Worm (Caenorhabditis elegans): Measurements from ENCODE around the gene pitr-3.

The pitr-3 gene

DNA sequence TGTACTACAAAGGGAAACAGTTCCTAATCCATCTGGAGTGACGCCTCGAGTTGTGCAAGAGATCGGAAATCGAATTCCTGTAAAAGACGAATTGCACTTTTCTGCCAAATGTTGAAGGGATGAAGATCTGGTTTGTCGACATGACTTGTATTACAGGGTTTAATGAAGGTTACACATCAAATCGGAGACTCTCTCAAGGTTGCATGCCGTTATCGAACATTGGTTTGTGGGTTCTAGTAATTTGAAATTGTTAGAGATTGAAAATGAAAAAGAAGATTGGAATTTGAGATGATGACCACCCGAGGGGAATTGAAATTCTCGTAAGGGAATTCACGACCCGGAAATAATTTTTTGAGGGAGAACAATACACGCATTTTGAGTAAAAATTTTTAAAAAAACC lies 25.1 kb upstream of the pitr-3 start (continued):
- TF ChIP-seq irx-1 (tag; optimal IDR thresholded peaks at IDR 0.05) (peak; percentile 35), blmp-1 (tag; optimal IDR thresholded peaks at IDR 0.05) (peak; percentile 22), rnt-1 (tag; optimal IDR thresholded peaks at IDR 0.05) (peak; percentile 37), ceh-82 (tag; optimal IDR thresholded peaks at IDR 0.05) (peak in 1 of 3 experiments; percentile 12), lin-14 (GFP tag; optimal IDR thresholded peaks at IDR 0.05) (peak; percentile 84)

DNA sequence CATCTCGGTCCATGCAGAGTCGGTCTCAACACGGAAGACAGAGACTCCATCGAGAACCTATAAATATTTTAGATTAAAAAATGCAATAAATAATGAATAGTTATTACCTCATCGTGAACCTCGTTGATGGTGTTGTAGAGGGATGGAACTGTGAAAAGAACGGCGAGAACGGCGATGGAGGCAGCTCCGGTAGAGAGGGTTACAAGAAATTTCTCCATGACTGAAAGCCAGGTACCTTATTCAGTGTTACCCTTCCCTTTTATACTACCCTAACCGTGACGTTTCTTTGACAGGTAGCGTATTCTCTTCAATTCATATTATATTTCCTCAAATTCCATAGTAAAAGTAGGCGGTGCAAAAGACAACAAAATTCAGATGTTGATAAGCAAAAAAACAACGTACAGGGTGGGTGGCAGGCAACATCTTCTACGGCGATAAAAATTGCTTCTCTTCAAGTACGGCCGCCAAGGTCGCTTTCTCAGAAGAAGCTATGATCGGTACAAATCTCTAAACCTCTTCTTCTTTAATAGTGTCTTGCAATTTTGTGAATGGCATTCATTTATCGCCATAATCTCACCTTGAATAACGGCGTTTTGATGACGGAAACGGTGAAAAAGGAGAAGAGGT lies 24.0 kb upstream of the pitr-3 start, which contains the start of gene col-10:
col-10 (minus strand) TSS at position 235 of the 627 bp plus-strand sequence.
- no peak for TF ChIP-seq ceh-90 (tag; optimal IDR thresholded peaks at IDR 0.05)
- TF ChIP-seq hlh-17 (GFP tag; optimal IDR thresholded peaks at IDR 0.05; ENCODE audit: borderline replicate concordance) = no peak
- TF ChIP-seq nhr-71 (tag; optimal IDR thresholded peaks at IDR 0.05) = peak; percentile 71
- no peak for TF ChIP-seq unc-130 (tag; optimal IDR thresholded peaks at IDR 0.05)
- no peak for TF ChIP-seq vab-15 (tag; optimal IDR thresholded peaks at IDR 0.05)
- TF ChIP-seq sptf-1 (tag; optimal IDR thresholded peaks at IDR 0.05) = no peak
- no peak for TF ChIP-seq Y116A8C.19 (tag; optimal IDR thresholded peaks at IDR 0.05; ENCODE audit: borderline replicate concordance)
- no peak for TF ChIP-seq zag-1 (tag; optimal IDR thresholded peaks at IDR 0.05)
- peak; percentile 26 for TF ChIP-seq mep-1 (tag; optimal IDR thresholded peaks at IDR 0.05)
- no peak for TF ChIP-seq hpl-2 (GFP tag; optimal IDR thresholded peaks at IDR 0.05)
- TF ChIP-seq fkh-4 (tag; optimal IDR thresholded peaks at IDR 0.05; ENCODE audit: borderline replicate concordance) = no peak
- no peak for TF ChIP-seq jun-1 (tag; optimal IDR thresholded peaks at IDR 0.05)
- no peak for TF ChIP-seq ceh-82 (tag; optimal IDR thresholded peaks at IDR 0.05)
- TF ChIP-seq grh-1 (GFP tag; IDR thresholded peaks at IDR 0.05) = peak; percentile 18; the same call in 1 of the 2 replicates
- no peak for TF ChIP-seq lin-35 (GFP tag; optimal IDR thresholded peaks at IDR 0.05)
- no peak for TF ChIP-seq isw-1 (GFP tag; IDR thresholded peaks at IDR 0.05)
- peak; percentile 62 for TF ChIP-seq nhr-90 (tag; optimal IDR thresholded peaks at IDR 0.05; ENCODE audit: poor library complexity)
- no peak for TF ChIP-seq tlp-1 (tag; optimal IDR thresholded peaks at IDR 0.05)
- TF ChIP-seq nhr-28 (tag; optimal IDR thresholded peaks at IDR 0.05) = no peak
- no peak for TF ChIP-seq lin-39 (tag; optimal IDR thresholded peaks at IDR 0.05)
- no peak for TF ChIP-seq rnt-1 (tag; optimal IDR thresholded peaks at IDR 0.05)
- TF ChIP-seq lir-3 (tag; optimal IDR thresholded peaks at IDR 0.05; ENCODE audit: poor library complexity) = no peak
- no peak for TF ChIP-seq efl-1 (optimal IDR thresholded peaks at IDR 0.05)
- TF ChIP-seq efl-1 (GFP tag; optimal IDR thresholded peaks at IDR 0.05 in 1 of 2) = no peak
- TF ChIP-seq aha-1 (tag; optimal IDR thresholded peaks at IDR 0.05) = no peak
- no peak for TF ChIP-seq ceh-88 (GFP tag; IDR thresholded peaks at IDR 0.05)
- no peak for TF ChIP-seq aly-2 (tag; optimal IDR thresholded peaks at IDR 0.05)
- no peak for TF ChIP-seq lin-13 (GFP tag; optimal IDR thresholded peaks at IDR 0.05)
- TF ChIP-seq xbp-1 (tag; optimal IDR thresholded peaks at IDR 0.05) = peak; percentile 23
- TF ChIP-seq nhr-85 (tag) = peak; percentile 98
- peak; percentile 64 for TF ChIP-seq blmp-1 (tag; optimal IDR thresholded peaks at IDR 0.05)
- no peak for TF ChIP-seq skn-1 (tag; optimal IDR thresholded peaks at IDR 0.05)
- TF ChIP-seq ztf-11 (tag; optimal IDR thresholded peaks at IDR 0.05) = no peak
- no peak for TF ChIP-seq snpc-4 (tag; optimal IDR thresholded peaks at IDR 0.05)
- TF ChIP-seq unc-86 (tag; optimal IDR thresholded peaks at IDR 0.05) = no peak
- no peak for TF ChIP-seq nhr-12 (tag; optimal IDR thresholded peaks at IDR 0.05)
- TF ChIP-seq unc-30 (tag; optimal IDR thresholded peaks at IDR 0.05) = no peak
- TF ChIP-seq ets-5 (GFP tag; IDR thresholded peaks at IDR 0.05) = no peak
- no peak for TF ChIP-seq nhr-237 (tag; optimal IDR thresholded peaks at IDR 0.05)
- TF ChIP-seq alr-1 (tag; optimal IDR thresholded peaks at IDR 0.05; ENCODE audit: borderline replicate concordance) = no peak
- TF ChIP-seq C04F5.9 (tag; optimal IDR thresholded peaks at IDR 0.05) = no peak
- no peak for TF ChIP-seq F16B12.6 (tag; optimal IDR thresholded peaks at IDR 0.05)
- TF ChIP-seq snu-23 (GFP tag; optimal IDR thresholded peaks at IDR 0.05) = peak; percentile 74
- TF ChIP-seq nhr-77 (tag; optimal IDR thresholded peaks at IDR 0.05) = no peak
- TF ChIP-seq pag-3 (tag; optimal IDR thresholded peaks at IDR 0.05; ENCODE audit: borderline replicate concordance, insufficient read depth) = peak; percentile 60
- no peak for TF ChIP-seq C34B4.2 (tag; optimal IDR thresholded peaks at IDR 0.05)
- TF ChIP-seq dpl-1 (GFP tag; optimal IDR thresholded peaks at IDR 0.05) = peak in 1 of 3 experiments; percentile 9
- TF ChIP-seq efl-3 (GFP tag; optimal IDR thresholded peaks at IDR 0.05) = no peak
